Fruit fly (Drosophila melanogaster): ENCODE measurements around the gene RpS27A.
A peak's percentile ranks its signal among the peaks of the same experiment; 100 is the strongest.

Gene RpS27A

dm6 chr2L:10381890-10382450 lies 26.2 kb upstream of the RpS27A start, which contains the start of gene CG5096 (continued):
- TF ChIP-seq CG17186 (GFP tag; optimal IDR thresholded peaks at IDR 0.05) (no peak), NC2α (GFP tag; optimal IDR thresholded peaks at IDR 0.05) (peak; percentile 33), HLHmδ (GFP tag; optimal IDR thresholded peaks at IDR 0.05) (no peak), repo (GFP tag; optimal IDR thresholded peaks at IDR 0.05) (peak; percentile 39), sens-2 (GFP tag; IDR thresholded peaks at IDR 0.05) (no peak), CG11560 (tag; IDR thresholded peaks at IDR 0.05) (no peak), CG8944 (GFP tag; optimal IDR thresholded peaks at IDR 0.05) (peak; percentile 43), mam (GFP tag; optimal IDR thresholded peaks at IDR 0.05) (peak; percentile 86), luna (GFP tag; optimal IDR thresholded peaks at IDR 0.05) (peak; percentile 45), dati (GFP tag; IDR thresholded peaks at IDR 0.05) (peak; percentile 63; the same call in 1 of the 2 replicates), Hand (GFP tag; optimal IDR thresholded peaks at IDR 0.05) (peak; percentile 89), CG11723 (GFP tag; optimal IDR thresholded peaks at IDR 0.05) (peak; percentile 70), wek (GFP tag; optimal IDR thresholded peaks at IDR 0.05) (peak; percentile 48), CG30020 (tag; optimal IDR thresholded peaks at IDR 0.05) (peak; percentile 46), mirr (GFP tag; optimal IDR thresholded peaks at IDR 0.05) (peak; percentile 91), CG3065 (GFP tag; optimal IDR thresholded peaks at IDR 0.05) (peak; percentile 32), CG34422 (GFP tag; IDR thresholded peaks at IDR 0.05) (peak; percentile 91), CkIIα-i1 (GFP tag; IDR thresholded peaks at IDR 0.05) (no peak), bowl (GFP tag; IDR thresholded peaks at IDR 0.05) (peak; percentile 53; the same call in 1 of the 2 replicates), sd (tag; optimal IDR thresholded peaks at IDR 0.05) (peak; percentile 91), Atf6 (GFP tag; IDR thresholded peaks at IDR 0.05) (peak; percentile 95), CG18619 (GFP tag; optimal IDR thresholded peaks at IDR 0.05) (peak; percentile 83), Ets65A (GFP tag) (peak; percentile 51), CG10654 (GFP tag; optimal IDR thresholded peaks at IDR 0.05) (peak; percentile 67), gcm (GFP tag; optimal IDR thresholded peaks at IDR 0.05) (peak; percentile 87), en (GFP tag; optimal IDR thresholded peaks at IDR 0.05) (peak; percentile 72), MTF-1 (GFP tag; optimal IDR thresholded peaks at IDR 0.05; ENCODE audit: borderline replicate concordance) (peak; percentile 60), dimm (GFP tag; IDR thresholded peaks at IDR 0.05) (no peak; the same call in 1 of the 2 replicates), Nf-YB (GFP tag; optimal IDR thresholded peaks at IDR 0.05) (peak; percentile 74), CG7271 (tag; optimal IDR thresholded peaks at IDR 0.05) (no peak), sens (GFP tag) (peak; percentile 92), GATAe (GFP tag; conservative IDR thresholded peaks at IDR 0.05) (peak; percentile 100), CG16813 (GFP tag; IDR thresholded peaks at IDR 0.05; ENCODE audit: partially characterized antibody) (no peak), btn (GFP tag; optimal IDR thresholded peaks at IDR 0.05) (peak; percentile 41), grau (tag; optimal IDR thresholded peaks at IDR 0.05) (peak; percentile 93), CG5245 (GFP tag; optimal IDR thresholded peaks at IDR 0.05) (peak; percentile 66), ara (GFP tag; IDR thresholded peaks at IDR 0.05) (peak; percentile 79), CG15479 (GFP tag; optimal IDR thresholded peaks at IDR 0.05) (no peak), maf-S (GFP tag; optimal IDR thresholded peaks at IDR 0.05) (peak; percentile 67), abd-A (tag; optimal IDR thresholded peaks at IDR 0.05) (no peak), CG18599 (GFP tag; optimal IDR thresholded peaks at IDR 0.05) (peak; percentile 97), trem (tag; optimal IDR thresholded peaks at IDR 0.05) (peak; percentile 75), CG10366 (GFP tag; IDR thresholded peaks at IDR 0.05) (peak; percentile 91), CG13624 (GFP tag; optimal IDR thresholded peaks at IDR 0.05) (peak; percentile 79), tup (GFP tag; optimal IDR thresholded peaks at IDR 0.05) (peak; percentile 59), gro (GFP tag; optimal IDR thresholded peaks at IDR 0.05) (peak; percentile 90), Jarid2 (GFP tag; optimal IDR thresholded peaks at IDR 0.05) (no peak), E2f2 (GFP tag; IDR thresholded peaks at IDR 0.05) (peak; percentile 74), Meics (GFP tag; optimal IDR thresholded peaks at IDR 0.05) (peak; percentile 91), Sry-δ (GFP tag; optimal IDR thresholded peaks at IDR 0.05) (peak; percentile 38), CG9437 (GFP tag; optimal IDR thresholded peaks at IDR 0.05) (peak; percentile 73)
